Fruit fly (Drosophila melanogaster) whole organism, prepupa: Measurements from ENCODE around the gene Aatf.

Source experiments
- Blimp-1 ChIP-seq: fragments of 200-800 bp; sonication (Bioruptor generic); optimal IDR thresholded peaks from 3 replicates; lab custom pipeline; 2017; ENCODE audit warnings: missing biosample characterization, missing genetic modification characterization, mild to moderate bottlenecking, moderate library complexity, missing genetic modification reagents
- CG10631 ChIP-seq: fragments of 200-800 bp; sonication (Bioruptor generic); optimal IDR thresholded peaks from 2 replicates; lab custom pipeline; 2016; ENCODE audit warnings: missing biosample characterization, missing genetic modification characterization
- CG10669 ChIP-seq: fragments of 200-800 bp; sonication (Bioruptor generic); optimal IDR thresholded peaks from 3 replicates; lab custom pipeline; 2018; ENCODE audit warnings: missing biosample characterization, mild to moderate bottlenecking, missing genetic modification characterization, moderate library complexity
- CG11902 ChIP-seq: fragments of 200-800 bp; sonication (Bioruptor generic); optimal IDR thresholded peaks from 3 replicates; lab custom pipeline; 2016; ENCODE audit warnings: missing biosample characterization, missing genetic modification characterization
- CG1621 ChIP-seq: fragments of 200-800 bp; sonication (Bioruptor generic); optimal IDR thresholded peaks from 3 replicates; lab custom pipeline; 2018; ENCODE audit warnings: missing biosample characterization, mild to moderate bottlenecking, missing genetic modification characterization
- CG16779 ChIP-seq: fragments of 200-800 bp; sonication (Bioruptor generic); optimal IDR thresholded peaks from 3 replicates; lab custom pipeline; 2017; ENCODE audit warnings: missing biosample characterization, mild to moderate bottlenecking, missing genetic modification characterization
- CG4318 ChIP-seq: fragments of 200-800 bp; sonication (Bioruptor generic); optimal IDR thresholded peaks from 3 replicates; lab custom pipeline; 2017; ENCODE audit warnings: missing biosample characterization, mild to moderate bottlenecking, missing genetic modification characterization
- CG6163 ChIP-seq: fragments of 200-800 bp; sonication (Bioruptor generic); IDR thresholded peaks from 3 replicates; pipeline ENCODE4 v1.3.6; 2022; ENCODE audit warnings: missing biosample characterization, missing genetic modification characterization
- CG6276 ChIP-seq: fragments of 200-800 bp; sonication (Bioruptor generic); optimal IDR thresholded peaks from 2 replicates; lab custom pipeline; 2017; ENCODE audit warnings: missing biosample characterization, mild to moderate bottlenecking, missing genetic modification characterization
- CG6792 ChIP-seq: fragments of 200-800 bp; sonication (Bioruptor generic); optimal IDR thresholded peaks from 3 replicates; lab custom pipeline; 2016; ENCODE audit warnings: missing biosample characterization, missing genetic modification characterization
- CG6854 ChIP-seq: fragments of 200-800 bp; sonication (Bioruptor generic); optimal IDR thresholded peaks from 2 replicates; lab custom pipeline; 2017; ENCODE audit warnings: missing biosample characterization, mild to moderate bottlenecking, missing genetic modification characterization
- CG8119 ChIP-seq: fragments of 200-800 bp; sonication (Bioruptor generic); IDR thresholded peaks from 3 replicates; pipeline ENCODE4 v1.3.6; 2022; ENCODE audit warnings: missing biosample characterization, missing genetic modification characterization
- CG8319 ChIP-seq: fragments of 200-800 bp; sonication (Bioruptor generic); optimal IDR thresholded peaks from 3 replicates; lab custom pipeline; 2016; ENCODE audit warnings: missing biosample characterization, missing genetic modification characterization
- CG9139 ChIP-seq: fragments of 200-800 bp; sonication (Bioruptor generic); optimal IDR thresholded peaks from 3 replicates; lab custom pipeline; 2017; ENCODE audit warnings: missing biosample characterization, mild to moderate bottlenecking, missing genetic modification characterization
- Eip78C ChIP-seq: fragments of 200-800 bp; sonication (Bioruptor generic); peaks from one replicate; lab custom pipeline; 2016; ENCODE audit warnings: missing biosample characterization, missing genetic modification characterization
- Ets21C ChIP-seq: fragments of 200-800 bp; sonication (Bioruptor generic); optimal IDR thresholded peaks from 3 replicates; lab custom pipeline; 2016; ENCODE audit warnings: missing biosample characterization, missing genetic modification characterization
- Hr38 ChIP-seq: sonication (Bioruptor generic); optimal IDR thresholded peaks from 2 replicates; lab custom pipeline; 2016; ENCODE audit warnings: missing biosample characterization, missing genetic modification characterization
- Lpt ChIP-seq: fragments of 200-800 bp; sonication (Bioruptor generic); optimal IDR thresholded peaks from 3 replicates; lab custom pipeline; 2016; ENCODE audit warnings: missing biosample characterization, missing genetic modification characterization
- achi ChIP-seq: fragments of 200-800 bp; sonication (Bioruptor generic); optimal IDR thresholded peaks from 3 replicates; lab custom pipeline; 2016; ENCODE audit warnings: missing biosample characterization, missing genetic modification characterization
- acj6 ChIP-seq: fragments of 200-800 bp; sonication (Bioruptor generic); optimal IDR thresholded peaks from 3 replicates; lab custom pipeline; 2016; ENCODE audit warnings: missing biosample characterization, missing genetic modification characterization
- dac ChIP-seq: fragments of 200-800 bp; sonication (Bioruptor generic); optimal IDR thresholded peaks from 2 replicates; lab custom pipeline; 2017; ENCODE audit warnings: missing biosample characterization, mild to moderate bottlenecking, missing genetic modification characterization
- dsx ChIP-seq: fragments of 200-800 bp; optimal IDR thresholded peaks from 3 replicates; lab custom pipeline; 2019; ENCODE audit warnings: missing biosample characterization, mild to moderate bottlenecking, missing genetic modification characterization, moderate library complexity; ENCODE audit not compliant: poor library complexity, severe bottlenecking
- fd59A ChIP-seq: fragments of 200-800 bp; sonication (Bioruptor generic); optimal IDR thresholded peaks from 2 replicates; lab custom pipeline; 2017; ENCODE audit warnings: missing biosample characterization, mild to moderate bottlenecking, missing genetic modification characterization, missing genetic modification reagents
- fd85E ChIP-seq: fragments of 200-800 bp; sonication (Bioruptor generic); optimal IDR thresholded peaks from 3 replicates; lab custom pipeline; 2016; ENCODE audit warnings: missing biosample characterization, missing genetic modification characterization
- fkh ChIP-seq: fragments of 200-800 bp; sonication (Bioruptor generic); optimal IDR thresholded peaks from 3 replicates; lab custom pipeline; 2017; ENCODE audit warnings: missing biosample characterization, mild to moderate bottlenecking, missing genetic modification characterization, moderate library complexity
- lz ChIP-seq: fragments of 200-800 bp; sonication (Bioruptor generic); optimal IDR thresholded peaks from 3 replicates; lab custom pipeline; 2016; ENCODE audit warnings: missing biosample characterization, missing genetic modification characterization
- topi ChIP-seq: fragments of 200-800 bp; sonication (Bioruptor generic); optimal IDR thresholded peaks from 3 replicates; lab custom pipeline; 2016; ENCODE audit warnings: missing biosample characterization, missing genetic modification characterization

The Aatf gene

DNA sequence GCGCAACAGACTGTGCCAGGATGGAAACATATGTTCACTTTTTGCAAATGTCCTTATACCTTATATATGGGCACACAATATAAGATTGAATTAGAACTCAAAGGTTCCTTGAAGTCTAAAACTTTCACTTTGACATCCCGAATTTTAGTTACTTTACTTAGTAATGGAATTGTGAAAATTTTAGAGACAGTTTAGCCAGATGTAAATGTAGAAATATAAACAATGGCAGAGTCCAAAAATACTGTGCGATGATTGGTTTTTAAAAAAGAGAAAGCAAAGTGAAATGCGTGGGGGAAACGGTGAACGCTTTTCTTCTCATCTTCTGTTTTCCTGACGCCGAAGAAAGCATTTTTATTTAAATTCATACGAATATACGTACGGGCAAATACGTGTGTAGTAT, 30.4 kb downstream of the Aatf start, which contains the start of gene CG44271 (continued):
- TF ChIP-seq CG11902 (no peak), Eip78C (no peak)

DNA sequence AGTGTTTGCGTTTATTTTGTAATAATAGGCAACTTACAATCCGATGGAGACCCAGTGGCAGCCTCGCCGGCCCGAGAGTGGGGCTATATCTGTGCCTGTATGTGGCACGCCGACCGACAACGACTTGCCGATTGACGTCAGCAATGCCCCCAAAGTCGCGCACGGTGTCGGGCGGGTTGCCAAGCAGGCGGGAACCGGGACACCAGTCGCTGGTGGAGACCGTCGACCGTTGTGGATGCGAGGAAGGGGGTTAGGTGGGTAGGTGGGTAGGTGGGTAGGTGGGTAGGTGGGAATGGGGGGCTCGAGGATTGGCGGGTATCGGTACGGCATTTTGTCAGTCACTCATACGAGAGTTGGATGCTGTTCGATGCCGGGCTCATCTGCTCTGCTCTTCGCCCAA, 33.6 kb downstream of the Aatf start:
- TF ChIP-seq dsx (no peak), CG9139 (GFP tag; lab: Kevin White, UChicago) (no peak), CG6854 (GFP tag; lab: Kevin White, UChicago) (no peak), Hr38 (GFP tag; lab: Kevin White, UChicago) (no peak), CG4318 (GFP tag; lab: Kevin White, UChicago) (no peak), CG6792 (GFP tag; lab: Kevin White, UChicago) (no peak), Lpt (no peak), achi (no peak), CG1621 (no peak), topi (GFP tag; lab: Kevin White, UChicago) (no peak), CG16779 (tag; lab: Kevin White, UChicago) (no peak), CG6163 (GFP tag; lab: Robert Waterston, UW) (no peak), Ets21C (GFP tag; lab: Kevin White, UChicago) (no peak), acj6 (no peak), CG10669 (no peak), CG6276 (GFP tag; lab: Kevin White, UChicago) (no peak), fd85E (GFP tag; lab: Kevin White, UChicago) (no peak), lz (no peak), dac (GFP tag; lab: Kevin White, UChicago) (no peak), CG8119 (no peak)

DNA sequence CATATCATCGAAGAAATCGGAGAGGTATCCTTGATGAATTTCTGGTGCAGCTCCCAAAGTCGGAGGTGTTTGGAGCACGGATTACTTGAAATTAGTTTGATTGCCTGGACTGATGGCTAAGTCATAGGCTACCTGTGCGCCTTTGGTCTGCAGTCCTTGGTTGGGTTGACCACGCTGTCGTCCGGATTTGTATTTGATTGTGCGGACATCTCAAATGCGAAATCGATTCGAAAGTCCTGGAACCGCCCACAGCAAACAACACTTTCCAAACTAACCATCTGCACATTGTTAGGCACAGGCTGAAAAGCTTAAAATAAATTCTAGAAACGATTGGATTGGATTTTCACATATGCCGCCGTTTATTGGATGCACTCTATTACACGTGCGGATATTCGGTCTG, 42.1 kb downstream of the Aatf start, which contains the start of gene CG11322:
Gene CG11322, minus strand, starts transcription at position 101 of the 400 bp plus-strand sequence.
- no peak for TF ChIP-seq dsx
- TF ChIP-seq Blimp-1 (GFP tag; lab: Kevin White, UChicago): no peak
- TF ChIP-seq CG6276 (GFP tag; lab: Kevin White, UChicago): no peak
- no peak for TF ChIP-seq CG10631
- no peak for TF ChIP-seq fd59A (GFP tag; lab: Kevin White, UChicago)
- TF ChIP-seq dac (GFP tag; lab: Kevin White, UChicago): no peak
- no peak for TF ChIP-seq CG1621
- no peak for TF ChIP-seq fkh
- TF ChIP-seq CG8319 (GFP tag; lab: Kevin White, UChicago): no peak
